Worm (Caenorhabditis elegans) whole organism, L1 larva: ENCODE results near the gene lem-4.

Experiments
- dpl-1 ChIP-seq, 3 experiments: fragments of 150-350 bp in 2 of 3; sonication (generic microtip) in 1 of 3; optimal IDR thresholded peaks; 2 replicates each; lab custom pipeline; 2014 to 2017; ENCODE audit warnings: missing biosample characterization in 3 of 3, missing genetic modification characterization in 3 of 3, missing genetic modification reagents in 3 of 3
- fos-1 ChIP-seq: fragments of 150-350 bp; optimal IDR thresholded peaks from 2 replicates; lab custom pipeline; 2014; ENCODE audit warnings: missing biosample characterization, missing genetic modification characterization
- nhr-11 ChIP-seq: fragments of 150-350 bp; optimal IDR thresholded peaks from 2 replicates; lab custom pipeline; 2014; ENCODE audit warnings: missing biosample characterization, missing genetic modification characterization
- nhr-90 ChIP-seq: sonication (generic microtip); optimal IDR thresholded peaks from 2 replicates; lab custom pipeline; 2016; ENCODE audit warnings: mild to moderate bottlenecking, missing genetic modification characterization, missing compliant biosample characterization; ENCODE audit not compliant: poor library complexity
- skn-1 ChIP-seq: fragments of 150-350 bp; optimal IDR thresholded peaks from 2 replicates; lab custom pipeline; 2014; ENCODE audit warnings: missing biosample characterization, missing genetic modification characterization
- unc-86 ChIP-seq: sonication (generic microtip); optimal IDR thresholded peaks from 2 replicates; lab custom pipeline; 2016; ENCODE audit warnings: missing genetic modification characterization, missing compliant biosample characterization
- vab-15 ChIP-seq: sonication (generic microtip); optimal IDR thresholded peaks from 2 replicates; lab custom pipeline; 2017; ENCODE audit warnings: missing genotype, mild to moderate bottlenecking, missing genetic modification characterization, missing compliant biosample characterization

DNA sequence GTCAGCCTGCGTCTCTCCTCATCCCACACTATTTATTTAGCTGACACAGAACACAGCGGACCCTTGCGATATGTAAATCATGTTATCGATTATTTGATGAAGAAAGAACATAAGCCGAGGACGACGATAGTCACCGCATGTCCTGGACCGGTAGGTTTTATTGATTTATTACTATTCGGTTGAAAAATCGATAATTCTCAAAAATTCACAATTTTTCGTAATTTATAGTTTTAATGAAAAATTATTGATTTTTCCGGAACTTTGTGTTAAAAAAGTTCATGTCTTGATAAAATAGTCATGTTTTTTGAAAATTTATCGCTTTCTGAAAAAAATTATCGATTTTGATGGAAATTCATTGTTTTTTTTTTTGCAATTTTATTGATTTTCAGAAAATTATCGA, 6.4 kb downstream of the lem-4 start:
- TF ChIP-seq skn-1 (no peak), fos-1 (tag; lab: Kevin White, UChicago) (no peak), nhr-90 (tag; lab: Kevin White, UChicago) (no peak), dpl-1 (GFP tag; optimal IDR thresholded peaks at IDR 0.05; lab: Kevin White, UChicago) (no peak), nhr-11 (no peak), unc-86 (tag; lab: Kevin White, UChicago) (no peak), vab-15 (tag; lab: Kevin White, UChicago) (no peak)
